Worm (Caenorhabditis elegans) whole organism, young adult: ENCODE results near the gene W01B6.5.
"Not testable (repeated sequence)": the region's sequence is repeated elsewhere in the genome, so short reads cannot be mapped to it uniquely, and the experiment has no call there.

ENCODE experiments used
- C17E4.6 ChIP-seq: fragments of 200-800 bp; sonication (Bioruptor generic); IDR thresholded peaks from 2 replicates; pipeline ENCODE4 v1.3.6; 2022; ENCODE audit warnings: missing genetic modification reagents, missing genetic modification characterization, missing compliant biosample characterization
- F37B4.10 ChIP-seq: fragments of 200-800 bp; sonication (Bioruptor generic); IDR thresholded peaks from 2 replicates; pipeline ENCODE4 v1.3.6; 2022; ENCODE audit warnings: missing genetic modification characterization, missing compliant biosample characterization
- F49E8.2 ChIP-seq: sonication (generic microtip); optimal IDR thresholded peaks from 3 replicates; lab custom pipeline; 2017; ENCODE audit warnings: missing genetic modification characterization, mild to moderate bottlenecking, missing compliant biosample characterization, antibody characterized with exemption, moderate library complexity; ENCODE audit not compliant: insufficient read depth
- K11D2.4 ChIP-seq: fragments of 200-800 bp; sonication (Bioruptor generic); IDR thresholded peaks from 2 replicates; pipeline ENCODE4 v1.3.6; 2022; ENCODE audit warnings: missing genetic modification reagents, missing genetic modification characterization, missing compliant biosample characterization
- ama-1 ChIP-seq, 3 experiments: fragments of 150-350 bp in 1 of 3; sonication (generic microtip) in 2 of 3; optimal IDR thresholded peaks; 2 replicates each; lab custom pipeline; 2014 to 2018; ENCODE audit warnings: missing biosample characterization in 2 of 3, missing genetic modification characterization in 2 of 3, missing genetic modification reagents in 2 of 3
- athp-1 ChIP-seq: sonication (generic microtip); optimal IDR thresholded peaks from 2 replicates; lab custom pipeline; 2017; ENCODE audit warnings: mild to moderate bottlenecking, missing genetic modification characterization, missing compliant biosample characterization
- dpl-1 ChIP-seq: fragments of 150-350 bp; optimal IDR thresholded peaks from 2 replicates; lab custom pipeline; 2014; ENCODE audit warnings: missing biosample characterization, missing genetic modification reagents, missing genetic modification characterization
- madf-8 ChIP-seq: fragments of 200-800 bp; sonication (Bioruptor generic); conservative IDR thresholded peaks from 2 replicates; pipeline ENCODE4 v1.3.6; 2022; ENCODE audit warnings: missing genetic modification reagents, missing genetic modification characterization, missing compliant biosample characterization
- mcd-1 ChIP-seq: fragments of 200-800 bp; sonication (Bioruptor generic); IDR thresholded peaks from 2 replicates; pipeline ENCODE4 v1.3.6; 2022; ENCODE audit warnings: missing genetic modification reagents, missing genetic modification characterization, missing compliant biosample characterization
- nhr-90 ChIP-seq: sonication (generic microtip); optimal IDR thresholded peaks from 2 replicates; lab custom pipeline; 2016; ENCODE audit warnings: missing genotype, mild to moderate bottlenecking, missing genetic modification characterization, missing compliant biosample characterization
- repo-1 ChIP-seq: sonication (generic microtip); optimal IDR thresholded peaks from 2 replicates; lab custom pipeline; 2017; ENCODE audit warnings: mild to moderate bottlenecking, missing genetic modification characterization, missing compliant biosample characterization
- unc-130 ChIP-seq: sonication (generic microtip); optimal IDR thresholded peaks from 2 replicates; lab custom pipeline; 2016; ENCODE audit warnings: missing genetic modification reagents, missing genetic modification characterization, missing compliant biosample characterization
- unc-62 ChIP-seq: fragments of 150-350 bp; optimal IDR thresholded peaks from 2 replicates; lab custom pipeline; 2014; ENCODE audit warnings: missing biosample characterization, missing genetic modification reagents, missing genetic modification characterization
- ztf-25 ChIP-seq: fragments of 200-800 bp; sonication (Bioruptor generic); IDR thresholded peaks from 2 replicates; pipeline ENCODE4 v1.3.6; 2022; ENCODE audit warnings: missing genetic modification reagents, missing genetic modification characterization, missing compliant biosample characterization

DNA sequence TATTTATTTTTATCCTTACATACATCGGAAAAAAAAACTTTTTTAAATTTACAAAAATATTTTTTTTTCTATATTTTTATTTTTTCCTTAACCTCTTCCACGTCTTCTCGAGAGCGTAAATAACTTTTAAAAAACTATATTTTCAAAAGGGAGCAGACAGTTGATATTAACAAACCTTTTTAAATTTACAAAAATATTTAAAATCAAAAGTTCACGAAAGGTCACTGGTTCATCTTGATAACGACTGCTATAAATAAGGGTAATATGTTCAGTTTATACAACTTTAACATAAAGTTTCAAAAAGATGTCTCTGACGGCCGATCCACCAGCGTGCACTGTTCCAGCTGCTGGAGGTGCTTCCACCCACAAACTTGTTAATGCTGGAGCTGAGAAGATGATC, 47.2 kb upstream of the W01B6.5 start, which contains the start of the genes F44D12.16 and msd-2:
- not testable (repeated sequence) for TF ChIP-seq C17E4.6; ztf-25; unc-130 (GFP tag; lab: Kevin White, UChicago); K11D2.4 (GFP tag; lab: Robert Waterston, UW); nhr-90; F49E8.2; athp-1 (tag; lab: Kevin White, UChicago); dpl-1; repo-1 (tag; lab: Kevin White, UChicago); F37B4.10 (GFP tag; lab: Robert Waterston, UW); madf-8 (GFP tag; lab: Robert Waterston, UW); unc-62 (GFP tag; lab: Kevin White, UChicago); mcd-1 (GFP tag; lab: Robert Waterston, UW); ama-1 (optimal IDR thresholded peaks at IDR 0.05; lab: Kevin White, UChicago); ama-1 (GFP tag; optimal IDR thresholded peaks at IDR 0.05; lab: Kevin White, UChicago)
